Fruit fly (Drosophila melanogaster) whole organism, embryonic: ENCODE measurements around the gene CG6153.

Experiments
- B-H1 ChIP-seq: fragments of 200-800 bp; sonication (Bioruptor generic); IDR thresholded peaks from 3 replicates; pipeline ENCODE4 v1.3.6; 2022; ENCODE audit warnings: missing biosample characterization, missing genetic modification characterization
- B-H2 ChIP-seq: fragments of 200-800 bp; sonication (Bioruptor generic); optimal IDR thresholded peaks from 2 replicates; lab custom pipeline; 2018; ENCODE audit warnings: missing biosample characterization, mild to moderate bottlenecking, missing genetic modification characterization
- Bdp1 ChIP-seq: fragments of 200-800 bp; sonication (Bioruptor generic); optimal IDR thresholded peaks from 3 replicates; lab custom pipeline; 2016; ENCODE audit warnings: missing biosample characterization, missing genetic modification characterization
- C15 ChIP-seq: fragments of 200-800 bp; sonication (Bioruptor generic); IDR thresholded peaks from 3 replicates; pipeline ENCODE4 v1.3.6; 2022; ENCODE audit warnings: missing biosample characterization, missing genetic modification characterization
- CG12942 ChIP-seq: fragments of 200-800 bp; sonication (Bioruptor generic); optimal IDR thresholded peaks from 3 replicates; lab custom pipeline; 2016; ENCODE audit warnings: missing biosample characterization, missing genetic modification characterization
- CG13287 ChIP-seq: fragments of 200-800 bp; sonication (Bioruptor generic); IDR thresholded peaks from 2 replicates; pipeline ENCODE4 v1.3.6; 2022; ENCODE audit warnings: missing biosample characterization, missing genetic modification characterization; ENCODE audit not compliant: partially characterized antibody
- CG15073 ChIP-seq: fragments of 200-800 bp; sonication (Bioruptor generic); optimal IDR thresholded peaks from 2 replicates; lab custom pipeline; 2016; ENCODE audit warnings: missing biosample characterization, missing genetic modification characterization
- CG15269 ChIP-seq: fragments of 200-800 bp; sonication (Bioruptor generic); optimal IDR thresholded peaks from 2 replicates; lab custom pipeline; 2018; ENCODE audit warnings: missing biosample characterization, mild to moderate bottlenecking, missing genetic modification characterization, moderate library complexity
- CG1529 ChIP-seq: fragments of 200-800 bp; sonication (Bioruptor generic); optimal IDR thresholded peaks from 3 replicates; lab custom pipeline; 2018; ENCODE audit warnings: missing biosample characterization, missing genetic modification characterization
- CG15514 ChIP-seq: fragments of 200-800 bp; sonication (Bioruptor generic); optimal IDR thresholded peaks from 3 replicates; lab custom pipeline; 2017; ENCODE audit warnings: missing biosample characterization, missing genetic modification characterization, mild to moderate bottlenecking, moderate library complexity, missing genetic modification reagents
- CG17328 ChIP-seq: fragments of 200-800 bp; sonication (Bioruptor generic); IDR thresholded peaks from 2 replicates; pipeline ENCODE4 v1.3.6; 2022; ENCODE audit warnings: missing biosample characterization, missing genetic modification characterization
- CG17912 ChIP-seq: fragments of 200-800 bp; sonication (Bioruptor generic); optimal IDR thresholded peaks from 2 replicates; lab custom pipeline; 2018; ENCODE audit warnings: missing biosample characterization, mild to moderate bottlenecking, missing genetic modification characterization
- CG34422 ChIP-seq: fragments of 200-800 bp; sonication (Bioruptor generic); IDR thresholded peaks from 3 replicates; pipeline ENCODE4 v1.3.6; 2022; ENCODE audit warnings: missing biosample characterization, missing genetic modification characterization
- CG4820 ChIP-seq: fragments of 200-800 bp; sonication (Bioruptor generic); optimal IDR thresholded peaks from 3 replicates; lab custom pipeline; 2016; ENCODE audit warnings: missing biosample characterization, missing genetic modification characterization
- CG6765 ChIP-seq: fragments of 200-800 bp; sonication (Bioruptor generic); optimal IDR thresholded peaks from 3 replicates; lab custom pipeline; 2017; ENCODE audit warnings: missing biosample characterization, mild to moderate bottlenecking, missing genetic modification characterization
- CG6813 ChIP-seq: fragments of 200-800 bp; sonication (Bioruptor generic); optimal IDR thresholded peaks from 2 replicates; lab custom pipeline; 2017; ENCODE audit warnings: missing biosample characterization, missing genetic modification characterization, mild to moderate bottlenecking, moderate library complexity, missing genetic modification reagents
- CG7786 ChIP-seq: fragments of 200-800 bp; sonication (Bioruptor generic); optimal IDR thresholded peaks from 2 replicates; lab custom pipeline; 2016; ENCODE audit warnings: missing biosample characterization, missing genetic modification characterization
- CG9727 ChIP-seq: fragments of 200-800 bp; sonication (Bioruptor generic); optimal IDR thresholded peaks from 3 replicates; lab custom pipeline; 2017; ENCODE audit warnings: missing biosample characterization, mild to moderate bottlenecking, missing genetic modification characterization
- CrebB ChIP-seq: fragments of 200-800 bp; sonication (Bioruptor generic); optimal IDR thresholded peaks from 3 replicates; lab custom pipeline; 2018; ENCODE audit warnings: missing biosample characterization, mild to moderate bottlenecking, missing genetic modification characterization
- Gsc ChIP-seq: fragments of 200-800 bp; sonication (Bioruptor generic); IDR thresholded peaks from 2 replicates; pipeline ENCODE4 v1.3.6; 2022; ENCODE audit warnings: missing biosample characterization, missing genetic modification characterization
- Hr78 ChIP-seq, 2 experiments: fragments of 200-800 bp in 1 of 2; fragments of >200 bp in 1 of 2; sonication (Bioruptor generic) in 1 of 2; optimal IDR thresholded peaks; 2 replicates each; lab custom pipeline; 2017 to 2019; ENCODE audit warnings: missing biosample characterization in 2 of 2, missing genetic modification characterization in 2 of 2, mild to moderate bottlenecking in 1 of 2, moderate library complexity in 1 of 2
- Lim3 ChIP-seq: fragments of 200-800 bp; sonication (Bioruptor generic); IDR thresholded peaks from 2 replicates; pipeline ENCODE4 v1.3.6; 2022; ENCODE audit warnings: missing biosample characterization, missing genetic modification characterization
- Pdp1 ChIP-seq, 2 experiments: fragments of 200-800 bp; sonication (Bioruptor generic); optimal IDR thresholded peaks; 3 replicates each; lab custom pipeline; 2016; ENCODE audit warnings: missing biosample characterization in 2 of 2, missing genetic modification characterization in 2 of 2, mild to moderate bottlenecking in 1 of 2, moderate library complexity in 1 of 2
- Rfx ChIP-seq: fragments of 200-800 bp; sonication (Bioruptor generic); IDR thresholded peaks from 2 replicates; pipeline ENCODE4 v1.3.6; 2022; ENCODE audit warnings: missing biosample characterization, missing genetic modification characterization
- Six4 ChIP-seq: fragments of 200-800 bp; sonication (Bioruptor generic); optimal IDR thresholded peaks from 2 replicates; lab custom pipeline; 2016; ENCODE audit warnings: missing biosample characterization, missing genetic modification characterization
- Sox100B ChIP-seq: fragments of 200-800 bp; sonication (Bioruptor generic); optimal IDR thresholded peaks from 3 replicates; lab custom pipeline; 2018; ENCODE audit warnings: missing biosample characterization, mild to moderate bottlenecking, missing genetic modification characterization
- Sry-β ChIP-seq: fragments of 200-800 bp; sonication (Bioruptor generic); optimal IDR thresholded peaks from 2 replicates; lab custom pipeline; 2018; ENCODE audit warnings: missing biosample characterization, mild to moderate bottlenecking, missing genetic modification characterization, moderate library complexity
- bbx ChIP-seq: fragments of 200-800 bp; sonication (Bioruptor generic); IDR thresholded peaks from 2 replicates; pipeline ENCODE4 v1.3.6; 2022; ENCODE audit warnings: missing biosample characterization, missing genetic modification characterization; ENCODE audit not compliant: partially characterized antibody
- bigmax ChIP-seq: fragments of 200-800 bp; sonication (Bioruptor generic); optimal IDR thresholded peaks from 2 replicates; lab custom pipeline; 2018; ENCODE audit warnings: missing biosample characterization, mild to moderate bottlenecking, missing genetic modification characterization
- cad ChIP-seq: fragments of >200 bp; optimal IDR thresholded peaks from 2 replicates; lab custom pipeline; 2017; ENCODE audit warnings: missing biosample characterization, missing genetic modification characterization
- cg ChIP-seq: fragments of 200-800 bp; sonication (Bioruptor generic); optimal IDR thresholded peaks from 3 replicates; lab custom pipeline; 2019; ENCODE audit warnings: missing biosample characterization, mild to moderate bottlenecking, missing genetic modification characterization, moderate library complexity
- chm ChIP-seq: fragments of 200-800 bp; sonication (Bioruptor generic); IDR thresholded peaks from 2 replicates; pipeline ENCODE4 v1.3.6; 2022; ENCODE audit warnings: missing biosample characterization, missing genetic modification characterization
- crc ChIP-seq: fragments of 200-800 bp; sonication (Bioruptor generic); optimal IDR thresholded peaks from 2 replicates; lab custom pipeline; 2016; ENCODE audit warnings: missing biosample characterization, missing genetic modification characterization
- dmrt11E ChIP-seq: fragments of 200-800 bp; sonication (Bioruptor generic); optimal IDR thresholded peaks from 3 replicates; lab custom pipeline; 2018; ENCODE audit warnings: missing biosample characterization, mild to moderate bottlenecking, missing genetic modification characterization, moderate library complexity
- ems ChIP-seq: fragments of 200-800 bp; sonication (Bioruptor generic); optimal IDR thresholded peaks from 3 replicates; lab custom pipeline; 2016; ENCODE audit warnings: missing biosample characterization, missing genetic modification characterization
- fd96Cb ChIP-seq: fragments of 200-800 bp; sonication (Bioruptor generic); optimal IDR thresholded peaks from 2 replicates; lab custom pipeline; 2018; ENCODE audit warnings: missing biosample characterization, mild to moderate bottlenecking, missing genetic modification characterization, moderate library complexity
- jumu ChIP-seq: fragments of 200-800 bp; sonication (Bioruptor generic); optimal IDR thresholded peaks from 3 replicates; lab custom pipeline; 2016; ENCODE audit warnings: missing biosample characterization, missing genetic modification characterization
- kah ChIP-seq: fragments of 200-800 bp; sonication (Bioruptor generic); optimal IDR thresholded peaks from 2 replicates; lab custom pipeline; 2018; ENCODE audit warnings: missing biosample characterization, mild to moderate bottlenecking, missing genetic modification characterization
- ken ChIP-seq: fragments of 200-800 bp; sonication (Bioruptor generic); IDR thresholded peaks from 3 replicates; pipeline ENCODE4 v1.3.6; 2022; ENCODE audit warnings: missing biosample characterization, missing genetic modification characterization
- lab ChIP-seq: fragments of 200-800 bp; sonication (Bioruptor generic); optimal IDR thresholded peaks from 3 replicates; lab custom pipeline; 2017; ENCODE audit warnings: missing biosample characterization, missing genetic modification characterization, mild to moderate bottlenecking, moderate library complexity, missing genetic modification reagents
- luna ChIP-seq: fragments of 200-800 bp; sonication (Bioruptor generic); optimal IDR thresholded peaks from 2 replicates; lab custom pipeline; 2016; ENCODE audit warnings: missing biosample characterization, missing genetic modification characterization
- org-1 ChIP-seq: fragments of 200-800 bp; sonication (Bioruptor generic); optimal IDR thresholded peaks from 2 replicates; lab custom pipeline; 2017; ENCODE audit warnings: missing biosample characterization, missing genetic modification characterization
- pfk ChIP-seq: fragments of 200-800 bp; sonication (Bioruptor generic); optimal IDR thresholded peaks from 2 replicates; lab custom pipeline; 2018; ENCODE audit warnings: missing biosample characterization, mild to moderate bottlenecking, missing genetic modification characterization, moderate library complexity
- prd ChIP-seq, 3 experiments: fragments of >200 bp in 2 of 3; fragments of 200-800 bp in 1 of 3; sonication (Bioruptor generic) in 1 of 3; optimal IDR thresholded peaks in 2 of 3; IDR thresholded peaks in 1 of 3; 2 replicates in 2 of 3; 3 replicates in 1 of 3; pipeline versions ENCODE4 v1.3.6 to Lab custom; 2017 to 2022; ENCODE audit warnings: missing biosample characterization in 1 of 3, missing genetic modification characterization in 1 of 3
- sens ChIP-seq: fragments of 200-800 bp; sonication (Bioruptor generic); peaks from one replicate; lab custom pipeline; 2016; ENCODE audit warnings: missing biosample characterization, missing genetic modification characterization
- slou ChIP-seq: fragments of 200-800 bp; sonication (Bioruptor generic); optimal IDR thresholded peaks from 3 replicates; lab custom pipeline; 2016; ENCODE audit warnings: missing biosample characterization, missing genetic modification characterization
- slp2 ChIP-seq: fragments of 200-800 bp; sonication (Bioruptor generic); optimal IDR thresholded peaks from 2 replicates; lab custom pipeline; 2016; ENCODE audit warnings: missing biosample characterization, missing genetic modification characterization
- zen ChIP-seq: fragments of 200-800 bp; sonication (Bioruptor generic); optimal IDR thresholded peaks from 3 replicates; lab custom pipeline; 2018; ENCODE audit warnings: missing biosample characterization, mild to moderate bottlenecking, missing genetic modification characterization, moderate library complexity
- zfh1 ChIP-seq: fragments of 200-800 bp; sonication (Bioruptor generic); IDR thresholded peaks from 3 replicates; pipeline ENCODE4 v1.3.6; 2022; ENCODE audit warnings: missing biosample characterization, missing genetic modification characterization
- zfh2 ChIP-seq: fragments of 200-800 bp; sonication (Bioruptor generic); optimal IDR thresholded peaks from 2 replicates; lab custom pipeline; 2016; ENCODE audit warnings: missing biosample characterization, missing genetic modification characterization

CG6153 gene

DNA sequence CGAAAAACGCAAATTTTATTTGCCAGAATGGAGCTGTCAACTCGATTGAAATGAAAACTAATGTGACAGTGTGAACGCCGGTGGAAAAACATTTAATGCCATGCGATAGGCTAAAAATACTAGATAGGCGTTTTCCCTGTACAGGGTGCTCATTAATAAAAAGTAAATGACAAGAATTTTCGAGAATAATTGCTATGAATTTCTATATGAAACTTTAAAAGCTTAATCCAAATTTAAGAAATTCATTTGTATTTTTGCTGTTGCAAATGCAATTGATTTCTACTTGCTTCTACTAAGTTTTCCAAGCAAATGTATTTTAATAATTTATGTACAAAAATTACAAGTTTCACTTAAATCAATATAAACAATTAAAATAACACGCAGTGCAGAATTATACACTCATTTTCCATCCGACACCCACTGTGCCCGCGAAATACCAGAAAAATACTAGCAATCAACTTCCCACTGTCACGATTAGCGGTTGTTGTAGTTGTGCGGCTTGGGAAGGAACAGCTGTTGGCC, 29.1 kb downstream of the CG6153 start, which contains the start of gene Pih1D1 (continued):
- peak; percentile 87 for TF ChIP-seq org-1 (GFP tag; lab: Kevin White, UChicago)
- TF ChIP-seq CG17328 (GFP tag; lab: Robert Waterston, UW): peak; percentile 91
- TF ChIP-seq CG13287 (GFP tag; lab: Robert Waterston, UW): no peak
- peak; percentile 82 for TF ChIP-seq crc (GFP tag; lab: Kevin White, UChicago)
- TF ChIP-seq bbx: no peak
- TF ChIP-seq zen (tag; lab: Kevin White, UChicago): peak; percentile 95
- TF ChIP-seq C15 (GFP tag; lab: Robert Waterston, UW): peak; percentile 91; the same call in 2 of the 3 replicates
- TF ChIP-seq zfh2: peak; percentile 95
- peak; percentile 99 for TF ChIP-seq sens (GFP tag; lab: Kevin White, UChicago)
- peak; percentile 87 for TF ChIP-seq Gsc (GFP tag; lab: Robert Waterston, UW)
- TF ChIP-seq lab (GFP tag; lab: Kevin White, UChicago): peak; percentile 95
- TF ChIP-seq slou: peak; percentile 97
- peak; percentile 76 for TF ChIP-seq chm (GFP tag; lab: Robert Waterston, UW)
- TF ChIP-seq CG12942 (GFP tag; lab: Kevin White, UChicago): peak; percentile 93
- TF ChIP-seq ems (GFP tag; lab: Kevin White, UChicago): peak; percentile 86
- peak; percentile 94 for TF ChIP-seq Sox100B
- TF ChIP-seq luna (GFP tag; lab: Kevin White, UChicago): peak; percentile 71
- peak; percentile 91 for TF ChIP-seq Lim3 (GFP tag; lab: Robert Waterston, UW)
- TF ChIP-seq CG1529 (GFP tag; lab: Kevin White, UChicago): peak; percentile 86
- no peak for TF ChIP-seq pfk (GFP tag; lab: Kevin White, UChicago)
- TF ChIP-seq cad (GFP tag; lab: Kevin White, UChicago): no peak
- TF ChIP-seq Pdp1 (GFP tag; optimal IDR thresholded peaks at IDR 0.05; lab: Kevin White, UChicago): peak; percentile 88 to 95
- TF ChIP-seq B-H1 (GFP tag; lab: Robert Waterston, UW): peak; percentile 91
- TF ChIP-seq CG17912: peak; percentile 52
- TF ChIP-seq kah (GFP tag; lab: Kevin White, UChicago): peak; percentile 78
- no peak for TF ChIP-seq bigmax (GFP tag; lab: Kevin White, UChicago)
- TF ChIP-seq Rfx: peak; percentile 95
- TF ChIP-seq CG6765 (GFP tag; lab: Kevin White, UChicago): peak; percentile 91
- TF ChIP-seq CG15073 (GFP tag; lab: Kevin White, UChicago): peak; percentile 77
- TF ChIP-seq jumu (GFP tag; lab: Kevin White, UChicago): peak; percentile 90
- peak; percentile 95 for TF ChIP-seq fd96Cb (tag; lab: Kevin White, UChicago)
- no peak for TF ChIP-seq Hr78 (GFP tag; optimal IDR thresholded peaks at IDR 0.05; lab: Kevin White, UChicago)
- TF ChIP-seq CG6813: peak; percentile 80
- TF ChIP-seq prd (optimal IDR thresholded peaks at IDR 0.05; lab: Kevin White, UChicago): no peak
- peak; percentile 97 for TF ChIP-seq prd (GFP tag; IDR thresholded peaks at IDR 0.05; lab: Robert Waterston, UW)
- TF ChIP-seq cg (GFP tag; lab: Kevin White, UChicago): peak; percentile 6
- TF ChIP-seq CG34422 (GFP tag; lab: Robert Waterston, UW): peak; percentile 96
- TF ChIP-seq ken (GFP tag; lab: Robert Waterston, UW): peak; percentile 89
- TF ChIP-seq CG7786: peak; percentile 92
- TF ChIP-seq CG9727 (GFP tag; lab: Kevin White, UChicago): peak; percentile 98
- TF ChIP-seq B-H2 (GFP tag; lab: Kevin White, UChicago): peak; percentile 85
- peak; percentile 93 for TF ChIP-seq Six4
- peak; percentile 89 for TF ChIP-seq slp2
- TF ChIP-seq CG4820 (GFP tag; lab: Kevin White, UChicago): peak; percentile 95
- peak; percentile 81 for TF ChIP-seq Bdp1 (GFP tag; lab: Kevin White, UChicago)
- TF ChIP-seq CG15269 (tag; lab: Kevin White, UChicago): peak; percentile 94
- peak; percentile 82 for TF ChIP-seq CG15514
- TF ChIP-seq Sry-β (GFP tag; lab: Kevin White, UChicago): peak; percentile 36
- TF ChIP-seq CrebB: peak; percentile 70
- TF ChIP-seq dmrt11E (tag; lab: Kevin White, UChicago): peak; percentile 94
- peak; percentile 95 for TF ChIP-seq zfh1 (GFP tag; lab: Robert Waterston, UW)
